Worm (Caenorhabditis elegans) whole organism, early embryonic: ENCODE data around the gene slc-9B.2.

Experiments
- B0310.2 ChIP-seq: sonication (generic microtip); optimal IDR thresholded peaks from 2 replicates; lab custom pipeline; 2016; ENCODE audit warnings: mild to moderate bottlenecking, missing genetic modification characterization, missing compliant biosample characterization
- ama-1 ChIP-seq: fragments of 150-350 bp; optimal IDR thresholded peaks from 2 replicates; lab custom pipeline; 2014
- ceh-13 ChIP-seq: fragments of 200-800 bp; sonication (Bioruptor generic); optimal IDR thresholded peaks from 2 replicates; lab custom pipeline; 2018; ENCODE audit warnings: mild to moderate bottlenecking, missing genetic modification characterization, missing compliant biosample characterization

ce11 chrV:16368143-16368542, 29.3 kb downstream of the slc-9B.2 start:
- TF ChIP-seq B0310.2 (tag; lab: Kevin White, UChicago) (no peak), ama-1 (lab: Kevin White, UChicago) (no peak), ceh-13 (GFP tag; lab: Kevin White, UChicago) (no peak)
